Worm (Caenorhabditis elegans): ENCODE results near the gene ell-1.

The ell-1 gene

ce11 chrIV:4423885-4424284 lies 29.7 kb downstream of the ell-1 start:
- TF ChIP-seq ceh-40 (GFP tag; IDR thresholded peaks at IDR 0.05) (no peak), F52B5.7 (tag; optimal IDR thresholded peaks at IDR 0.05) (no peak), nfyb-1 (GFP tag; IDR thresholded peaks at IDR 0.05) (peak; percentile 48; the same call in 1 of the 2 replicates), aptf-3 (GFP tag; IDR thresholded peaks at IDR 0.05) (no peak), B0336.3 (GFP tag; IDR thresholded peaks at IDR 0.05) (no peak), F49E8.2 (tag; optimal IDR thresholded peaks at IDR 0.05; ENCODE audit: insufficient read depth) (no peak), him-1 (tag; optimal IDR thresholded peaks at IDR 0.05) (no peak), tlf-1 (GFP tag; optimal IDR thresholded peaks at IDR 0.05) (no peak)

ce11 chrIV:4429901-4430300 lies 35.7 kb downstream of the ell-1 start, which contains the start of the genes str-185 and R08C7.5:
Gene str-185, minus strand, starts transcription at chrIV:4430001.
Gene R08C7.5, plus strand, starts transcription at chrIV:4430229.
- TF ChIP-seq lin-35 (GFP tag; optimal IDR thresholded peaks at IDR 0.05) (no peak), F37B4.10 (GFP tag; IDR thresholded peaks at IDR 0.05) (no peak), mes-4 (tag; optimal IDR thresholded peaks at IDR 0.05) (no peak)

- TF ChIP-seq Y79H2A.3 (GFP tag; conservative IDR thresholded peaks at IDR 0.05) (no peak), let-526 (GFP tag; IDR thresholded peaks at IDR 0.05) (no peak), madf-8 (GFP tag; conservative IDR thresholded peaks at IDR 0.05) (no peak), ceh-91 (GFP tag; IDR thresholded peaks at IDR 0.05) (no peak), rec-8 (tag; optimal IDR thresholded peaks at IDR 0.05) (no peak), ztf-22 (GFP tag; optimal IDR thresholded peaks at IDR 0.05) (no peak), unc-62 (GFP tag; optimal IDR thresholded peaks at IDR 0.05) (no peak)
These were observed 40.4 kb downstream of the ell-1 start, which contains the start of the genes R08C7.8 and R08C7.4 for ce11 chrIV:4434441-4435084. Gene R08C7.8, minus strand, starts transcription at chrIV:4434541. Gene R08C7.4, plus strand, starts transcription at chrIV:4435034.

ce11 chrIV:4437825-4438224 lies 43.6 kb downstream of the ell-1 start:
- TF ChIP-seq aptf-2 (GFP tag; conservative IDR thresholded peaks at IDR 0.05) (no peak), rcor-1 (GFP tag; IDR thresholded peaks at IDR 0.05) (no peak), ztf-3 (GFP tag; optimal IDR thresholded peaks at IDR 0.05) (no peak), Y67H2A.10 (GFP tag; conservative IDR thresholded peaks at IDR 0.05) (no peak), athp-1 (tag; optimal IDR thresholded peaks at IDR 0.05) (no peak), bed-1 (GFP tag; IDR thresholded peaks at IDR 0.05) (no peak), fkh-3 (tag; optimal IDR thresholded peaks at IDR 0.05) (no peak), nfya-1 (tag; optimal IDR thresholded peaks at IDR 0.05; ENCODE audit: borderline replicate concordance, insufficient read depth) (no peak), let-526 (GFP tag; IDR thresholded peaks at IDR 0.05) (no peak), Y53G8AR.9 (GFP tag; conservative IDR thresholded peaks at IDR 0.05) (no peak), ztf-28 (GFP tag; IDR thresholded peaks at IDR 0.05) (no peak), ets-4 (GFP tag; optimal IDR thresholded peaks at IDR 0.05) (no peak), B0336.3 (GFP tag; IDR thresholded peaks at IDR 0.05) (no peak)

ce11 chrIV:4439190-4439589 lies 45.0 kb downstream of the ell-1 start, which contains the start of gene fbxb-74:
Gene fbxb-74, minus strand, starts transcription at chrIV:4439290.
- no peak for TF ChIP-seq egl-18 (GFP tag; IDR thresholded peaks at IDR 0.05)
- TF ChIP-seq mxl-1 (tag; optimal IDR thresholded peaks at IDR 0.05): no peak
- TF ChIP-seq lin-35 (GFP tag; optimal IDR thresholded peaks at IDR 0.05): no peak
- no peak for TF ChIP-seq Y79H2A.3 (GFP tag; conservative IDR thresholded peaks at IDR 0.05)
- no peak for TF ChIP-seq ceh-27 (GFP tag; optimal IDR thresholded peaks at IDR 0.05)
- TF ChIP-seq F57C9.4 (tag; optimal IDR thresholded peaks at IDR 0.05): no peak
- no peak for TF ChIP-seq sea-2 (GFP tag; IDR thresholded peaks at IDR 0.05)
- no peak for TF ChIP-seq somi-1 (GFP tag; optimal IDR thresholded peaks at IDR 0.05)
- TF ChIP-seq Y56A3A.18 (GFP tag; IDR thresholded peaks at IDR 0.05): no peak
- no peak for TF ChIP-seq tbx-9 (tag; optimal IDR thresholded peaks at IDR 0.05; ENCODE audit: borderline replicate concordance)
- no peak for TF ChIP-seq ztf-18 (tag; optimal IDR thresholded peaks at IDR 0.05)
- TF ChIP-seq snpc-1.1 (tag; optimal IDR thresholded peaks at IDR 0.05; ENCODE audit: insufficient read depth): no peak
- no peak for TF ChIP-seq madf-3 (GFP tag; IDR thresholded peaks at IDR 0.05)
- no peak for TF ChIP-seq F49E8.2 (tag; optimal IDR thresholded peaks at IDR 0.05; ENCODE audit: insufficient read depth)
- no peak for TF ChIP-seq T07F8.4 (tag; optimal IDR thresholded peaks at IDR 0.05)
- no peak for TF ChIP-seq hlh-12 (tag; optimal IDR thresholded peaks at IDR 0.05)
